Worm (Caenorhabditis elegans): ENCODE data around the gene chkr-1.
"Not testable (repeated sequence)": the region's sequence is repeated elsewhere in the genome, so short reads cannot be mapped to it uniquely, and the experiment has no call there.

Gene chkr-1

DNA sequence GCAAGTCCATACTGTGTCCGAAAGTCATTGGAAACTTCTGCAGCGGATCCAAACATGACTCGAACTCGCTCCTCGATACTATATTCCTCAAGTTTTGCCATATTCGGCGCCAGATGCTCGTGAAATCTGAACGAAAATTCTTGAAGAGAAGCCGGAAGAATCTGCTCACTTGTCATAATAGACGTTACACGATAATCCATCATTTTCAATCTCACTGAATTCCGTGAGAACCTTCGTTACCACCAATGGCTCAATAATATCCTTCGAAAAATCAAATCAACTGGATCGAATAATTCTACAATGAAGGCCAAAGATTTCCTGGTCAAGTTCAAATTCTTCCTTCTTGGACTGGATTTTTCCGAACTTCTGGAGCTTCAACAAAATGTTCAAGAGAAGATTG, 28.6 kb downstream of the chkr-1 start, which contains the start of gene Y73B3B.1:
TSS of gene Y73B3B.1 (minus strand) at position 101 of the 400 bp plus-strand sequence.
- TF ChIP-seq nhr-179 (tag; optimal IDR thresholded peaks at IDR 0.05); ama-1 (optimal IDR thresholded peaks at IDR 0.05); ama-1 (GFP tag; optimal IDR thresholded peaks at IDR 0.05); aptf-3 (GFP tag; IDR thresholded peaks at IDR 0.05): not testable (repeated sequence)

ce11 chrX:215488-215887, 33.0 kb downstream of the chkr-1 start, which contains the start of gene set-28:
Gene set-28 (minus strand): TSS chrX:215588.
- TF ChIP-seq chd-7 (tag; optimal IDR thresholded peaks at IDR 0.05); madf-10 (tag; optimal IDR thresholded peaks at IDR 0.05); Y53F4B.3 (GFP tag; IDR thresholded peaks at IDR 0.05): not testable (repeated sequence)

DNA sequence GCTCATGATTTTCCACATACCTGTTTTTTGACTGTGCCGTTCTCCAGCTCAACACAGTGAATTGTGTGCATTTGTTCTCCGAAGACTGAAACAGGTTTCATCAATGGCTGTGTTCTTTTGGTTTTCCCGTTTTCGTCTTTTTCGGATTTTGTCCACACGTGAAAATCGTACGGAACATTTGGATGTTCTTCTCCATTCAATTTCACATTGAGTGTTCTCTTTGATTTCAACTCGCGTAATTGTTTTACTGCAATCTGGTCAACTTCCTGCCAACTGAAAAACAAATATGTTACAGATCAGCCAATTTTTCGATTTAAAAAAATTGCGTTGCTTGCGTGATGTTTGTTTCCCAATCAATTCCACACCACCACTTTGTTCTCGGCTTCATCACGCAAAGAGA, 46.9 kb downstream of the chkr-1 start, which contains the start of gene AC8.3:
TSS of gene AC8.3 (minus strand) at position 101 of the 400 bp plus-strand sequence.
- TF ChIP-seq T07F8.4 (tag; optimal IDR thresholded peaks at IDR 0.05); tbx-9 (tag; optimal IDR thresholded peaks at IDR 0.05; ENCODE audit: borderline replicate concordance); madf-8 (GFP tag; conservative IDR thresholded peaks at IDR 0.05): not testable (repeated sequence)

ce11 chrX:239077-239476, 56.6 kb downstream of the chkr-1 start, which contains the start of gene AC8.10:
Gene AC8.10 (minus strand): TSS chrX:239177.
- TF ChIP-seq zfh-2 (GFP tag; conservative IDR thresholded peaks at IDR 0.05); lag-1 (GFP tag; IDR thresholded peaks at IDR 0.05); F52B5.7 (tag; optimal IDR thresholded peaks at IDR 0.05): not testable (repeated sequence)

All from whole organism, young adult.